Worm (Caenorhabditis elegans) whole organism, young adult: ENCODE results near the gene R02C2.1.

Experiments used
- B0019.2 ChIP-seq: fragments of 200-800 bp; sonication (Bioruptor generic); conservative IDR thresholded peaks from 2 replicates; pipeline ENCODE4 v1.3.6; 2022; ENCODE audit warnings: missing genetic modification reagents, missing genetic modification characterization, missing compliant biosample characterization
- D2030.7 ChIP-seq: fragments of 200-800 bp; sonication (Bioruptor generic); IDR thresholded peaks from 2 replicates; pipeline ENCODE4 v1.3.6; 2022; ENCODE audit warnings: missing genetic modification reagents, missing genetic modification characterization, missing compliant biosample characterization
- F22D6.2 ChIP-seq: sonication (generic microtip); optimal IDR thresholded peaks from 2 replicates; lab custom pipeline; 2016; ENCODE audit warnings: mild to moderate bottlenecking, missing genetic modification characterization, missing compliant biosample characterization
- F39B2.1 ChIP-seq: fragments of 200-800 bp; sonication (Bioruptor generic); IDR thresholded peaks from 2 replicates; pipeline ENCODE4 v1.3.6; 2022; ENCODE audit warnings: missing genetic modification reagents, missing genetic modification characterization, missing compliant biosample characterization
- ZK185.1 ChIP-seq: sonication (generic microtip); optimal IDR thresholded peaks from 2 replicates; lab custom pipeline; 2016; ENCODE audit warnings: mild to moderate bottlenecking, missing genetic modification characterization, missing compliant biosample characterization; ENCODE audit not compliant: poor library complexity, severe bottlenecking
- ama-1 ChIP-seq, 3 experiments: fragments of 150-350 bp in 1 of 3; sonication (generic microtip) in 2 of 3; optimal IDR thresholded peaks; 2 replicates each; lab custom pipeline; 2014 to 2018; ENCODE audit warnings: missing biosample characterization in 2 of 3, missing genetic modification characterization in 2 of 3, missing genetic modification reagents in 2 of 3
- attf-3 ChIP-seq: fragments of 200-800 bp; sonication (Bioruptor generic); conservative IDR thresholded peaks from 2 replicates; pipeline ENCODE4 v1.3.6; 2022; ENCODE audit warnings: missing genetic modification reagents, missing genetic modification characterization, missing compliant biosample characterization
- attf-6 ChIP-seq: fragments of 200-800 bp; sonication (Bioruptor generic); IDR thresholded peaks from 2 replicates; pipeline ENCODE4 v1.3.6; 2022; ENCODE audit warnings: missing genetic modification reagents, missing genetic modification characterization, missing compliant biosample characterization
- bed-1 ChIP-seq: fragments of 200-800 bp; sonication (Bioruptor generic); IDR thresholded peaks from 2 replicates; pipeline ENCODE4 v1.3.6; 2022; ENCODE audit warnings: missing genetic modification reagents, missing genetic modification characterization, missing compliant biosample characterization
- cebp-1 ChIP-seq, 2 experiments: fragments of 200-800 bp in 1 of 2; sonication (Bioruptor generic) in 1 of 2; sonication (generic microtip) in 1 of 2; IDR thresholded peaks in 1 of 2; optimal IDR thresholded peaks in 1 of 2; 2 replicates each; pipeline versions ENCODE4 v1.3.6 to Lab custom; 2017 to 2022; ENCODE audit warnings: missing compliant biosample characterization in 2 of 2, missing genetic modification characterization in 2 of 2, mild to moderate bottlenecking in 1 of 2, missing genetic modification reagents in 1 of 2, moderate library complexity in 1 of 2
- ceh-100 ChIP-seq: fragments of 200-800 bp; sonication (Bioruptor generic); IDR thresholded peaks from 2 replicates; pipeline ENCODE4 v1.3.6; 2022; ENCODE audit warnings: missing genetic modification reagents, missing genetic modification characterization, missing compliant biosample characterization
- ceh-27 ChIP-seq: fragments of 200-800 bp; sonication (Bioruptor generic); optimal IDR thresholded peaks from 2 replicates; lab custom pipeline; 2018; ENCODE audit warnings: mild to moderate bottlenecking, missing genetic modification characterization, moderate library complexity, missing compliant biosample characterization
- ceh-58 ChIP-seq: fragments of 200-800 bp; sonication (Bioruptor generic); IDR thresholded peaks from 2 replicates; pipeline ENCODE4 v1.3.6; 2022; ENCODE audit warnings: missing genetic modification characterization, missing compliant biosample characterization
- ceh-79 ChIP-seq: sonication (generic microtip); optimal IDR thresholded peaks from 2 replicates; lab custom pipeline; 2017; ENCODE audit warnings: mild to moderate bottlenecking, missing genetic modification characterization, missing compliant biosample characterization
- ceh-91 ChIP-seq: fragments of 200-800 bp; sonication (Bioruptor generic); IDR thresholded peaks from 2 replicates; pipeline ENCODE4 v1.3.6; 2022; ENCODE audit warnings: missing genetic modification reagents, missing genetic modification characterization, missing compliant biosample characterization
- egl-44 ChIP-seq: fragments of 200-800 bp; sonication (Bioruptor generic); IDR thresholded peaks from 2 replicates; pipeline ENCODE4 v1.3.6; 2022; ENCODE audit warnings: missing genetic modification reagents, missing genetic modification characterization, missing compliant biosample characterization
- egrh-3 ChIP-seq: fragments of 200-800 bp; sonication (Bioruptor generic); IDR thresholded peaks from 2 replicates; pipeline ENCODE4 v1.3.6; 2022; ENCODE audit warnings: missing genetic modification reagents, missing genetic modification characterization, missing compliant biosample characterization
- ets-4 ChIP-seq: fragments of 200-800 bp; sonication (Bioruptor generic); optimal IDR thresholded peaks from 2 replicates; lab custom pipeline; 2018; ENCODE audit warnings: mild to moderate bottlenecking, missing genetic modification characterization, missing compliant biosample characterization
- hlh-12 ChIP-seq: sonication (generic microtip); optimal IDR thresholded peaks from 2 replicates; lab custom pipeline; 2016; ENCODE audit warnings: missing genetic modification characterization, missing compliant biosample characterization
- hmg-1.2 ChIP-seq: fragments of 200-800 bp; sonication (Bioruptor generic); IDR thresholded peaks from 2 replicates; pipeline ENCODE4 v1.3.6; 2022; ENCODE audit warnings: missing genetic modification reagents, missing genetic modification characterization, missing compliant biosample characterization
- lir-1 ChIP-seq: fragments of 200-800 bp; sonication (Bioruptor generic); conservative IDR thresholded peaks from 2 replicates; pipeline ENCODE4 v1.3.6; 2022; ENCODE audit warnings: missing genetic modification reagents, missing genetic modification characterization, missing compliant biosample characterization
- lsy-27 ChIP-seq: sonication (generic microtip); optimal IDR thresholded peaks from 2 replicates; lab custom pipeline; 2017; ENCODE audit warnings: missing genetic modification characterization, mild to moderate bottlenecking, missing compliant biosample characterization, antibody characterized with exemption, missing genotype, borderline replicate concordance; ENCODE audit not compliant: insufficient read depth
- madf-3 ChIP-seq: fragments of 200-800 bp; sonication (Bioruptor generic); IDR thresholded peaks from 2 replicates; pipeline ENCODE4 v1.3.6; 2022; ENCODE audit warnings: missing genetic modification reagents, missing genetic modification characterization, missing compliant biosample characterization
- nfya-1 ChIP-seq: sonication (generic microtip); optimal IDR thresholded peaks from 2 replicates; lab custom pipeline; 2017; ENCODE audit warnings: antibody characterized with exemption, missing compliant biosample characterization, missing genetic modification characterization, borderline replicate concordance; ENCODE audit not compliant: insufficient read depth
- nfyb-1 ChIP-seq: fragments of 200-800 bp; sonication (Bioruptor generic); IDR thresholded peaks from 2 replicates; pipeline ENCODE4 v1.3.6; 2022; ENCODE audit warnings: missing genetic modification reagents, missing genetic modification characterization, missing compliant biosample characterization
- nhr-120 ChIP-seq: fragments of 200-800 bp; sonication (Bioruptor generic); IDR thresholded peaks from 2 replicates; pipeline ENCODE4 v1.3.6; 2022; ENCODE audit warnings: missing genetic modification characterization, missing compliant biosample characterization
- nhr-27 ChIP-seq: fragments of 200-800 bp; sonication (Bioruptor generic); optimal IDR thresholded peaks from 2 replicates; lab custom pipeline; 2018; ENCODE audit warnings: mild to moderate bottlenecking, missing genetic modification characterization, moderate library complexity, missing compliant biosample characterization
- pha-4 ChIP-seq: fragments of 150-350 bp; sonication (generic microtip); optimal IDR thresholded peaks from 2 replicates; lab custom pipeline; 2014; ENCODE audit warnings: missing biosample characterization, missing genetic modification reagents, missing genetic modification characterization
- rpc-1 ChIP-seq, 2 experiments: fragments of 150-350 bp in 1 of 2; sonication (generic microtip) in 1 of 2; optimal IDR thresholded peaks; 2 replicates each; lab custom pipeline; 2014 to 2018; ENCODE audit warnings: missing biosample characterization in 1 of 2, missing genetic modification characterization in 1 of 2, missing genetic modification reagents in 1 of 2, missing genotype in 1 of 2
- sdz-38 ChIP-seq: sonication (generic microtip); optimal IDR thresholded peaks from 2 replicates; lab custom pipeline; 2016; ENCODE audit warnings: missing genotype, missing genetic modification characterization, missing compliant biosample characterization
- sea-2 ChIP-seq: fragments of 200-800 bp; sonication (Bioruptor generic); IDR thresholded peaks from 2 replicates; pipeline ENCODE4 v1.3.6; 2022; ENCODE audit warnings: missing genetic modification characterization, missing compliant biosample characterization
- snpc-4 ChIP-seq, 5 experiments: fragments of 150-350 bp in 1 of 5; sonication (generic microtip) in 4 of 5; optimal IDR thresholded peaks; 2 replicates each; lab custom pipeline; 2014 to 2018; ENCODE audit warnings: missing genetic modification characterization in 5 of 5, missing biosample characterization in 3 of 5, antibody characterized with exemption in 2 of 5, mild to moderate bottlenecking in 2 of 5, missing compliant biosample characterization in 2 of 5, missing genotype in 2 of 5, moderate library complexity in 2 of 5, missing genetic modification reagents in 1 of 5
- somi-1 ChIP-seq: fragments of 200-800 bp; sonication (Bioruptor generic); optimal IDR thresholded peaks from 2 replicates; lab custom pipeline; 2018; ENCODE audit warnings: mild to moderate bottlenecking, missing genetic modification characterization, missing compliant biosample characterization
- tbp1 ChIP-seq: fragments of 200-800 bp; sonication (Bioruptor generic); optimal IDR thresholded peaks from 2 replicates; lab custom pipeline; 2018; ENCODE audit warnings: mild to moderate bottlenecking, missing genetic modification characterization, missing compliant biosample characterization
- tbx-9 ChIP-seq: sonication (generic microtip); optimal IDR thresholded peaks from 2 replicates; lab custom pipeline; 2016; ENCODE audit warnings: borderline replicate concordance, missing genetic modification characterization, inconsistent platforms, missing compliant biosample characterization
- tlf-1 ChIP-seq: fragments of 200-800 bp; sonication (Bioruptor generic); optimal IDR thresholded peaks from 2 replicates; lab custom pipeline; 2018; ENCODE audit warnings: mild to moderate bottlenecking, missing genetic modification characterization, missing compliant biosample characterization
- ztf-22 ChIP-seq: fragments of 200-800 bp; sonication (Bioruptor generic); optimal IDR thresholded peaks from 2 replicates; lab custom pipeline; 2018; ENCODE audit warnings: mild to moderate bottlenecking, missing genetic modification characterization, moderate library complexity, missing compliant biosample characterization
- ztf-3 ChIP-seq: fragments of 200-800 bp; sonication (Bioruptor generic); optimal IDR thresholded peaks from 2 replicates; lab custom pipeline; 2018; ENCODE audit warnings: mild to moderate bottlenecking, missing genetic modification characterization, missing compliant biosample characterization
- ztf-6 ChIP-seq: fragments of 200-800 bp; sonication (Bioruptor generic); IDR thresholded peaks from 2 replicates; pipeline ENCODE4 v1.3.6; 2022; ENCODE audit warnings: missing genetic modification reagents, missing genetic modification characterization, missing compliant biosample characterization

Gene R02C2.1

DNA sequence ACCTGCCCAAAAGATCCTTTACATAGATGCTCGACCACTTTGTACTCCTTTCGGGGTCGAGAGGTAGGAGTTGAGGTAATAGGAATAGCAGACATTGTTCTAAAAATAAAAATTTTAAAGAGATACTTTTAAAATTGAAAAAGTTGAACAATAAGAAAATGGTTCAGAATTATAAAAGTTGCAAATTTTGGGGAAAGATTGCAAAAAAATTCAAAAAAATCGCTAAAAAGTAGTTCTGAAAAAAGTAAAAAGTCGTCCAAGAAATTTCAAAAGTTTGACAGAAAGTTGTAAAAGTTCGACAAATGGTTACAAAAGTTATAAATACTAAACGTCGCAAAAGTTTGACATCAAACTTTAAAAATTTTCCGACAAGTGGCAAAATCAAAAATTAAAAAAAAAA, at the start of gene R02C2.1:
TSS of gene R02C2.1 (minus strand) at position 101 of the 400 bp plus-strand sequence.
- TF ChIP-seq tlf-1 (GFP tag; lab: Kevin White, UChicago) (no peak), lsy-27 (no peak), sdz-38 (tag; lab: Kevin White, UChicago) (no peak), D2030.7 (no peak), ceh-79 (no peak), ceh-100 (GFP tag; lab: Robert Waterston, UW) (no peak), ztf-22 (GFP tag; lab: Kevin White, UChicago) (no peak), nhr-27 (tag; lab: Kevin White, UChicago) (no peak), attf-3 (GFP tag; lab: Robert Waterston, UW) (no peak), ama-1 (optimal IDR thresholded peaks at IDR 0.05; lab: Kevin White, UChicago) (no peak), ama-1 (GFP tag; optimal IDR thresholded peaks at IDR 0.05; lab: Kevin White, UChicago) (no peak), hlh-12 (tag; lab: Kevin White, UChicago) (no peak), snpc-4 (GFP tag; optimal IDR thresholded peaks at IDR 0.05; lab: Kevin White, UChicago) (no peak), snpc-4 (tag; optimal IDR thresholded peaks at IDR 0.05; lab: Kevin White, UChicago) (no peak), bed-1 (no peak), egl-44 (no peak)

DNA sequence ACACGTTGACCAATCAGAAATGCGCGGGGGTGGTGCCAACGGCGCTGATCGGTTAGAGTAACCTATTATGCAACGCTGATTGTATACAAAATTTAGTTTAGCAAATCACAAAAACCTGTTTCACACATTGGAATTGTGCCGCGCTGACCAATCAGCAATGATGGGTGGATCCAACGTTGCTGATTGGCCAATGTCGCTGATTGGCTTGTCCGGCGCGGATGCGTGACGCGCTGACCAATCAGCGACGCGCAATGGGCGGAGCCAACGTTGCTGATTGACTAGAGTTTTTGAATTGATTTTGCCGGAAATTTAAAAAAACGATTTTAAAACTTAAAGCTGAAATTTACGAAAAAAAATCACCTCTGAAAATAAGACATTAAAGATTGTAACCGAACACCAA, 47.3 kb upstream of the R02C2.1 start:
- no peak for TF ChIP-seq lir-1 (GFP tag; lab: Robert Waterston, UW)
- TF ChIP-seq sea-2 (GFP tag; lab: Robert Waterston, UW), result no peak
- TF ChIP-seq egrh-3, result no peak
- TF ChIP-seq pha-4 (tag; lab: Kevin White, UChicago), result no peak
- 0 out of 2 replicates have a peak, but pooled peaks have one; percentile 56 for TF ChIP-seq nfyb-1 (GFP tag; lab: Robert Waterston, UW)

DNA sequence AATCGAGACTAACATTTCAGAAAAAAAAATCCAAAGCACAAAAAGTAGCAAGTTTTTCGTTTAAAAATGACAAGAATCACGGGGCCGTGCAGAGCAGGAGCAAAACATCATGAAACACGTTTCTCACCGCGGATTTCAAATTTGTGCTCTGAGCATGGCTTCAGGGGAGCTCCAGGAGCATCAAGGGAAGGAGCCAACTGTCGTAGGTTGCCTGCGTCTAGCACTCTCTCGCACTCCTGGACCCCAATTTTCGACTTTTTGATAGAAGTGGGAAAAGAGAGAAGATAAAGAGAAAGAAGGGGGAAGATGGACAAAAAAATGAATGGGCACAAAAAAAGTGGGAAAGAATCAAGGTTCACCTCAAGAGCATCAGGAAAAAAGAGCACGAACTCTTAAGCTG, 46.8 kb upstream of the R02C2.1 start:
- TF ChIP-seq sea-2 (GFP tag; lab: Robert Waterston, UW) (no peak), ceh-27 (GFP tag; lab: Kevin White, UChicago) (peak; percentile 24), somi-1 (peak; percentile 8), F22D6.2 (no peak)

DNA sequence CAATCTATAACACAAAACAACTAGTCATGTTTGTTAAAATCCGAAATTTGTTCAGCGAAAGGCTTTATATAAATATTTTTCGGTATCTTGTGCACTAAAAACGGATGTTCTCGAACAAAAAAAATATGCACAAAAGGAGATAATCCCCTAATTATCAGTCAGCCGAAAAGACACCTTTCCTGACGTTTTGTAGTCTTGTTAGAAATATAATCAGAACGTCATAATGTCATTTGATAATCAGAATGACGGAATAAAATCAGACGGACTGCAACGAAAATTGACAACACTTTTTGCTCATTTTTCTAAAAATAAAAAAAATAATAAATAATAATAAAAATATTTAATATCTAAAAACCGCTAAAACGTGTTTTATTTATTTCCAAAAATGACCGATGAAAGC, 46.0 kb upstream of the R02C2.1 start:
- no peak for TF ChIP-seq sea-2 (GFP tag; lab: Robert Waterston, UW)

DNA sequence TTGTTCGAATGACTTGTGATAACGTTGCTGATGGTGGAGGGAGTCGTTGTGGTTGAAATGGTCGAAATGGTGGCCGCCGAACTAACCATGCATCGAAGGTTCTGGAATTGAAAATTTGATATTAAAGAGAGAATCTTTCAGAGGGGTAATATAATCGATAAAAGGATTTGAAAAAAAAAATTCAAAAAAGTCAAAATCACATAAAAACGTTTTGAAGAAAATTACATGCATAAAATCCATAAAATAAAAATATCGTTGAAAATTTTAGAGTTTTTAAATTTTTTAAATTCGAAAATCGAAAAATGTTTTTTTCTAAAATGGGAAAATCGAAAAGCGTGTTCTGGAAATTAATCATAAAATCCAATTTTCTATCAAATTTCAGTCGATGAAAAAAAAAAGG, 43.6 kb upstream of the R02C2.1 start, which contains the start of gene npr-5:
TSS of gene npr-5 (minus strand) at position 101 of the 400 bp plus-strand sequence.
- TF ChIP-seq tbx-9 (tag; lab: Kevin White, UChicago), result no peak
- TF ChIP-seq hmg-1.2 (GFP tag; lab: Robert Waterston, UW), result no peak
- no peak for TF ChIP-seq ZK185.1
- TF ChIP-seq madf-3 (GFP tag; lab: Robert Waterston, UW), result no peak
- no peak for TF ChIP-seq nhr-120
- TF ChIP-seq ceh-91 (GFP tag; lab: Robert Waterston, UW), result no peak
- TF ChIP-seq tbp1 (GFP tag; lab: Kevin White, UChicago), result no peak
- TF ChIP-seq ztf-6 (GFP tag; lab: Robert Waterston, UW), result no peak
- TF ChIP-seq attf-6 (GFP tag; lab: Robert Waterston, UW), result no peak
- no peak for TF ChIP-seq B0019.2 (GFP tag; lab: Robert Waterston, UW)
- TF ChIP-seq ceh-58, result no peak
- no peak for TF ChIP-seq ets-4
- TF ChIP-seq nfya-1 (tag; lab: Kevin White, UChicago), result no peak
- no peak for TF ChIP-seq nfyb-1 (GFP tag; lab: Robert Waterston, UW)
- TF ChIP-seq cebp-1 (GFP tag; IDR thresholded peaks at IDR 0.05; lab: Robert Waterston, UW), result no peak
- TF ChIP-seq cebp-1 (tag; optimal IDR thresholded peaks at IDR 0.05; lab: Kevin White, UChicago), result no peak
- TF ChIP-seq ztf-3, result no peak
- no peak for TF ChIP-seq rpc-1 (optimal IDR thresholded peaks at IDR 0.05; lab: Kevin White, UChicago)
- TF ChIP-seq rpc-1 (tag; optimal IDR thresholded peaks at IDR 0.05; lab: Kevin White, UChicago), result no peak
- no peak for TF ChIP-seq F39B2.1
